Worm (Caenorhabditis elegans): ENCODE results near the gene F45D11.7.
"Not testable (repeated sequence)": the region's sequence is repeated elsewhere in the genome, so short reads cannot be mapped to it uniquely, and the experiment has no call there.

DNA sequence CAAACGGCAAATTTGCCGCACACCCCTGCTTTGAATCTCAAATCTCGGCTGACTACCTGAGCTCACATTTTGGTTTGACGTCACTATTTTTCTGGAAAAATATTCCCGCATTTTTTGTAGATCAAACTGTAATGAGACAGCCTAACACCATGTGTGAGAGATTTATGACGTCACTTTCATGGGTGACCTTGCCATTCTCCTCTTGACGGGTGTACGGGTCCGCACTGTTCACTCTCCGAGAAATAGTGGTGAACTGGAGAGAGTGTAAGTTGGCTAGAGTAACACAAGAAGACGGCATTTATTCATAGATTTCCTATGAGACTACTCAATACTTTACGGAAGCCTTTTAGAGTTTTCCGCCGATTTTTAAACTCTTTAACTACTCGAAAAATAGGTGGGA is 8.6 kb upstream of the F45D11.7 start, which contains the start of gene fbxc-40:
- TF ChIP-seq dao-5, him-1 (tag; optimal IDR thresholded peaks at IDR 0.05): not testable (repeated sequence)

Measured in whole organism, L4/young adult.